Worm (Caenorhabditis elegans): ENCODE results near the gene nspc-20.

nspc-20 gene

DNA sequence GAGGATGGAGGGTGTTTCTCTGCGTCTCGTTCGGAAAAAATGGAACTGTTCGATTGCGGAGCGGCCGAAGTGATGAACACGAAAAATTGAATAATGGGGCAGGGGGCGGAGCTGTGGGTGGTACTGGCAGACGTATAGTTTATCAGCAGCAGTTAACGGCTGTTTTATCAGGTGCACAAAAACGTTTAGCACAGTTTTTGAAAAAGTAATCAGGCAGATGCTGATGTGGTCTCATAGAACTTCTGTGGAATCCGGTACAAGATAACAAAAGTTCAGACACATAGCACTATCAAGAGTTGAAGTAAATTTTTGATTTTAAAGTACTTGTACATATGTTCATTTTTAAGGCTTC is 25.5 kb downstream of the nspc-20 start:
- peak; percentile 13 for TF ChIP-seq fos-1 (tag; optimal IDR thresholded peaks at IDR 0.05)
- peak; percentile 11 for TF ChIP-seq Y55F3AM.14 (GFP tag; optimal IDR thresholded peaks at IDR 0.05)
- TF ChIP-seq ztf-1 (GFP tag; conservative IDR thresholded peaks at IDR 0.05) = no peak
- TF ChIP-seq sma-9 (GFP tag; optimal IDR thresholded peaks at IDR 0.05) = peak; percentile 60
- TF ChIP-seq sma-9 (tag; optimal IDR thresholded peaks at IDR 0.05) = no peak
- no peak for TF ChIP-seq ztf-4 (tag; optimal IDR thresholded peaks at IDR 0.05)

DNA sequence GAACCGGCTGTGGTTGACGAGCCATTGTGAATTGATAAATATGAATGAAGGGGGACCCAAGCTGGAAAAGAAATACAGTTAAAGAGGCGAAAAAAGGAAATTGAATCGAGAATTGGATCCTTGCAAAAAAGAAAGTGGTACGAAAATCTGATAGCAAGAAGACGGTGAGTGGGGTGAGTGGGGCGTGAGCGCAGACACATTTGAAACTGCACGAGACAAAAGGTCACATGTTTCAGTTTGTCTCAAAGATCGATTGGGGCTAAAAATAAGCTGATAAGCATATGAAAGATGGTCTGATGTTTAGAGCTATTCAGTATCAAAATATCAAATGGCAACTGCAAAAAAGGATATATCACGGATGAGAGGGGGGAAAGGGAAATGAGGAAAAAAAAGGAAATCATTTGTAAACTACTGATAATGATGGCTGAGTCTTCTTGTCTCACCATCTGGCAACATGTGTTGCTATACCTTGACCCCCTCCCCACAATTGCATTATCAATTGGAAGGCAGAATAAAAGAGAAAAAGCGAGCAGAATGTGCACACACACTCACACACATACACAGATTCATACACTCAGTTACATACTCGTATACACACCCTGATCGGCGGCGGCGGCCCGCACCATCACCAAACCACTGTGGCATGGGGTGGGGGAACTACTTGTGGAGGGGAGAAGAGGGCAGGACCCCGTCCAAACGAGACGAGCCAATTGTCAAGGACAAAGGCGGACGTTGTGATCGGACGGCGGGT is 26.0 kb downstream of the nspc-20 start, which contains the start of gene M163.1:
Gene M163.1 (minus strand): TSS at position 25 of the 751 bp plus-strand sequence.
- no peak for TF ChIP-seq elt-1 (tag; optimal IDR thresholded peaks at IDR 0.05)
- TF ChIP-seq snpc-4 (tag; optimal IDR thresholded peaks at IDR 0.05) = no peak
- TF ChIP-seq mbf-1 (tag; optimal IDR thresholded peaks at IDR 0.05) = no peak
- no peak for TF ChIP-seq gmeb-1 (tag; optimal IDR thresholded peaks at IDR 0.05)
- no peak for TF ChIP-seq unc-62 (GFP tag; optimal IDR thresholded peaks at IDR 0.05)
- TF ChIP-seq alr-1 (tag; optimal IDR thresholded peaks at IDR 0.05) = no peak
- no peak for TF ChIP-seq nhr-12 (tag; optimal IDR thresholded peaks at IDR 0.05)
- peak; percentile 6 for TF ChIP-seq sma-9 (GFP tag; optimal IDR thresholded peaks at IDR 0.05)
- no peak for TF ChIP-seq sma-9 (tag; optimal IDR thresholded peaks at IDR 0.05)
- TF ChIP-seq unc-55 (GFP tag; optimal IDR thresholded peaks at IDR 0.05) = no peak
- TF ChIP-seq nhr-11 (tag; optimal IDR thresholded peaks at IDR 0.05) = no peak
- TF ChIP-seq ceh-82 (tag; optimal IDR thresholded peaks at IDR 0.05) = no peak
- peak; percentile 71 for TF ChIP-seq ceh-16 (tag; optimal IDR thresholded peaks at IDR 0.05)
- no peak for TF ChIP-seq nhr-77 (tag; optimal IDR thresholded peaks at IDR 0.05)
- no peak for TF ChIP-seq peb-1 (tag; optimal IDR thresholded peaks at IDR 0.05)
- no peak for TF ChIP-seq nhr-23 (tag; optimal IDR thresholded peaks at IDR 0.05)
- no peak for TF ChIP-seq skn-1 (tag; optimal IDR thresholded peaks at IDR 0.05)
- no peak for TF ChIP-seq mab-5 (tag; optimal IDR thresholded peaks at IDR 0.05)
- TF ChIP-seq ztf-1 (GFP tag; conservative IDR thresholded peaks at IDR 0.05) = no peak
- TF ChIP-seq fos-1 (tag; optimal IDR thresholded peaks at IDR 0.05) = peak; percentile 39
- no peak for TF ChIP-seq sma-3 (GFP tag; optimal IDR thresholded peaks at IDR 0.05)
- no peak for TF ChIP-seq nhr-237 (tag; optimal IDR thresholded peaks at IDR 0.05)
- no peak for TF ChIP-seq elt-3 (tag; optimal IDR thresholded peaks at IDR 0.05)
- no peak for TF ChIP-seq ama-1 (optimal IDR thresholded peaks at IDR 0.05)
- TF ChIP-seq C34F6.9 (tag; optimal IDR thresholded peaks at IDR 0.05) = no peak
- TF ChIP-seq F13H6.1 (tag; optimal IDR thresholded peaks at IDR 0.05) = peak; percentile 27

DNA sequence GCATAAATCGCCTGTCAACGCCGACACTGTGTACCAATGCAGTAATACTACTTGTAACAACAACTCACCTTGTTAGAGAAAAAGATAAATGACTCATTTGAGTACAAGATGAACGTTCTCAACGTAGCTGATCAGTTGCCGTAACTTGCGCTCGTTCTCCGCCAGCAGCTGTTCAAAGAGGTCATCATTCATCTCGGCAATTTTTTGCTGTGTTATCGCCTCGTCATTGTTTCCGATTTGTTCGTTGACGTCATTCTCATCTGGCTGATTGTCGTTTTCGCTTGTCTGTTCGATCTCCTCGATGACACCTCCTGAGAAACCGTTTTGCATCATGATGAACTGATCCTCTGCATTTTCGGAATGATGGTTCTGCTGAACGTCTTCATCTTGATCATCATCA is 26.7 kb downstream of the nspc-20 start:
- TF ChIP-seq nhr-21 (tag; optimal IDR thresholded peaks at IDR 0.05) = peak; percentile 63
- peak; percentile 75 for TF ChIP-seq sem-4 (tag; optimal IDR thresholded peaks at IDR 0.05)
- TF ChIP-seq ztf-4 (tag; optimal IDR thresholded peaks at IDR 0.05) = no peak
- no peak for TF ChIP-seq gmeb-1 (tag; optimal IDR thresholded peaks at IDR 0.05)
- no peak for TF ChIP-seq ztf-11 (tag; optimal IDR thresholded peaks at IDR 0.05)
- TF ChIP-seq mab-5 (tag; optimal IDR thresholded peaks at IDR 0.05) = peak; percentile 23
- TF ChIP-seq unc-39 (tag; optimal IDR thresholded peaks at IDR 0.05) = no peak
- no peak for TF ChIP-seq unc-55 (GFP tag; optimal IDR thresholded peaks at IDR 0.05)
- peak; percentile 90 for TF ChIP-seq sma-9 (GFP tag; optimal IDR thresholded peaks at IDR 0.05)
- TF ChIP-seq sma-9 (tag; optimal IDR thresholded peaks at IDR 0.05) = no peak
- no peak for TF ChIP-seq egl-27 (tag; optimal IDR thresholded peaks at IDR 0.05)
- peak; percentile 10 for TF ChIP-seq C34F6.9 (tag; optimal IDR thresholded peaks at IDR 0.05)
- no peak for TF ChIP-seq elt-1 (tag; optimal IDR thresholded peaks at IDR 0.05)
- TF ChIP-seq nhr-12 (tag; optimal IDR thresholded peaks at IDR 0.05) = no peak
- no peak for TF ChIP-seq lin-11 (tag; optimal IDR thresholded peaks at IDR 0.05)
- no peak for TF ChIP-seq lin-39 (tag; optimal IDR thresholded peaks at IDR 0.05)
- no peak for TF ChIP-seq elt-3 (tag; optimal IDR thresholded peaks at IDR 0.05)
- TF ChIP-seq nhr-237 (tag; optimal IDR thresholded peaks at IDR 0.05) = no peak
- no peak for TF ChIP-seq lin-13 (GFP tag; optimal IDR thresholded peaks at IDR 0.05)
- TF ChIP-seq R02D3.7 (tag; optimal IDR thresholded peaks at IDR 0.05) = no peak
- no peak for TF ChIP-seq mbf-1 (tag; optimal IDR thresholded peaks at IDR 0.05)
- no peak for TF ChIP-seq snpc-4 (tag; optimal IDR thresholded peaks at IDR 0.05)
- TF ChIP-seq nhr-77 (tag; optimal IDR thresholded peaks at IDR 0.05) = no peak
- TF ChIP-seq ztf-1 (GFP tag; conservative IDR thresholded peaks at IDR 0.05) = no peak
- no peak for TF ChIP-seq nhr-10 (tag; optimal IDR thresholded peaks at IDR 0.05)
- TF ChIP-seq zag-1 (tag; optimal IDR thresholded peaks at IDR 0.05) = no peak
- no peak for TF ChIP-seq nhr-23 (tag; optimal IDR thresholded peaks at IDR 0.05)
- peak in 1 of 2 experiments; percentile 44 for TF ChIP-seq lsy-2 (tag; optimal IDR thresholded peaks at IDR 0.05)
- TF ChIP-seq ceh-16 (tag; optimal IDR thresholded peaks at IDR 0.05) = no peak
- no peak for TF ChIP-seq peb-1 (tag; optimal IDR thresholded peaks at IDR 0.05)
- no peak for TF ChIP-seq Y55F3AM.14 (GFP tag; optimal IDR thresholded peaks at IDR 0.05)
- TF ChIP-seq crh-2 (tag; optimal IDR thresholded peaks at IDR 0.05) = no peak
- peak; percentile 33 for TF ChIP-seq nhr-25 (tag; optimal IDR thresholded peaks at IDR 0.05)
- peak; percentile 20 for TF ChIP-seq fos-1 (tag; optimal IDR thresholded peaks at IDR 0.05)
- peak; percentile 69 for TF ChIP-seq F13H6.1 (tag; optimal IDR thresholded peaks at IDR 0.05)
- peak; percentile 52 for TF ChIP-seq nhr-129 (tag; optimal IDR thresholded peaks at IDR 0.05)
- TF ChIP-seq ZK546.5 (tag; optimal IDR thresholded peaks at IDR 0.05) = no peak
- no peak for TF ChIP-seq alr-1 (tag; optimal IDR thresholded peaks at IDR 0.05)
- TF ChIP-seq mdl-1 (tag; optimal IDR thresholded peaks at IDR 0.05) = no peak
- TF ChIP-seq ceh-82 (tag; optimal IDR thresholded peaks at IDR 0.05) = no peak
- TF ChIP-seq ama-1 (optimal IDR thresholded peaks at IDR 0.05) = no peak
- no peak for TF ChIP-seq nhr-11 (tag; optimal IDR thresholded peaks at IDR 0.05)
